Worm (Caenorhabditis elegans): ENCODE measurements around the gene F16G10.11.

- TF ChIP-seq flt-1 (GFP tag; IDR thresholded peaks at IDR 0.05) (no peak), T22C8.4 (GFP tag; IDR thresholded peaks at IDR 0.05) (no peak)
Measured at ce11 chrII:2399810-2400209, 6.1 kb upstream of the F16G10.11 start.

Measured in whole organism, midembryonic.